Fruit fly (Drosophila melanogaster): ENCODE measurements around the gene fiz.

DNA sequence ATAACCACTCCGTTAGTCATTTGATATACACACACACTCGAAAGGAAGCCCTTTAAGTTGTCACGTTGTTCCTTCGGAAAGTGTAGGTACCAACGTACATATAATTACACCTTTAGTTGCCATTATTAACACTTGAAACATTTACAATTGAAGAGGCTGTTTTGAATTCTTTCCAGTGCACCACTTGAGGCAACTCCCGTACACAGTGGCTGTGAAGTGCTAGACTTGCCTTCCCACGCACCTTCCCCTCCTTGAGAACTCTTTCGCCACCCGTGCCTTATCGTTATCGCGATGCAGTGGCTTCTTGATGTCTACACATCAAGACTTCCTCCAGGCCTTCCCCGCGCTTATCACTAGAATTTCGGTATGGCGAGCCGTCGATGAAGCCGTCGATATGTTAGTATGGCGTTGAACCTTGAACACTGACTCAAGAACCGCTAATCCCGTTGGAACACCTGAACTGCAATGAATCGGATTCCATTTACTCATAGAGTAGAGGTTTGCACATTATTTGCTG is 41.9 kb upstream of the fiz start:
- no peak for TF ChIP-seq CG5204 (GFP tag; optimal IDR thresholded peaks at IDR 0.05)
- no peak for TF ChIP-seq cnc (optimal IDR thresholded peaks at IDR 0.05)
- no peak for TF ChIP-seq CG7045 (GFP tag; optimal IDR thresholded peaks at IDR 0.05)
- TF ChIP-seq cic (GFP tag; optimal IDR thresholded peaks at IDR 0.05): no peak
- no peak for TF ChIP-seq Crg-1 (GFP tag; optimal IDR thresholded peaks at IDR 0.05)
- TF ChIP-seq CG7101 (tag; optimal IDR thresholded peaks at IDR 0.05): no peak
- TF ChIP-seq tj (GFP tag; optimal IDR thresholded peaks at IDR 0.05): no peak
- no peak for TF ChIP-seq Hr96 (GFP tag; optimal IDR thresholded peaks at IDR 0.05)
- TF ChIP-seq Mnt (GFP tag; optimal IDR thresholded peaks at IDR 0.05): no peak
- no peak for TF ChIP-seq CG12768 (GFP tag; optimal IDR thresholded peaks at IDR 0.05)

Measured in whole organism, adult.